Fruit fly (Drosophila melanogaster) whole organism, adult: ENCODE data around the gene mdy.

Experiments used
- CG11617 ChIP-seq: fragments of 200-800 bp; sonication (Bioruptor generic); optimal IDR thresholded peaks from 2 replicates; lab custom pipeline; 2017; ENCODE audit warnings: mild to moderate bottlenecking, missing biosample characterization, missing genetic modification reagents, missing genetic modification characterization
- CG12768 ChIP-seq: fragments of 200-800 bp; sonication (Bioruptor generic); optimal IDR thresholded peaks from 2 replicates; lab custom pipeline; 2017; ENCODE audit warnings: missing biosample characterization, missing genetic modification characterization, mild to moderate bottlenecking, moderate library complexity, missing genetic modification reagents
- CG14711 ChIP-seq: fragments of 200-800 bp; sonication (Bioruptor generic); optimal IDR thresholded peaks from 2 replicates; lab custom pipeline; 2018; ENCODE audit warnings: missing biosample characterization, mild to moderate bottlenecking, missing genetic modification characterization, moderate library complexity
- CG1620 ChIP-seq: fragments of 200-800 bp; sonication (Bioruptor generic); optimal IDR thresholded peaks from 2 replicates; lab custom pipeline; 2016; ENCODE audit warnings: missing biosample characterization, missing genetic modification characterization
- CG5204 ChIP-seq: fragments of 200-800 bp; sonication (Bioruptor generic); optimal IDR thresholded peaks from 2 replicates; lab custom pipeline; 2016; ENCODE audit warnings: missing biosample characterization, missing genetic modification characterization
- CG7045 ChIP-seq: fragments of 200-800 bp; sonication (Bioruptor generic); optimal IDR thresholded peaks from 2 replicates; lab custom pipeline; 2017; ENCODE audit warnings: missing biosample characterization, mild to moderate bottlenecking, missing genetic modification characterization
- Clk ChIP-seq: fragments of 200-800 bp; sonication (Bioruptor generic); optimal IDR thresholded peaks from 2 replicates; lab custom pipeline; 2017; ENCODE audit warnings: missing biosample characterization, missing genetic modification characterization
- Crg-1 ChIP-seq: fragments of 200-800 bp; sonication (Bioruptor generic); optimal IDR thresholded peaks from 2 replicates; lab custom pipeline; 2016; ENCODE audit warnings: missing biosample characterization, missing genetic modification characterization
- Hr96 ChIP-seq: fragments of 200-800 bp; sonication (Bioruptor generic); optimal IDR thresholded peaks from 2 replicates; lab custom pipeline; 2016; ENCODE audit warnings: missing biosample characterization, missing genetic modification characterization
- Mnt ChIP-seq: fragments of 200-800 bp; sonication (Bioruptor generic); optimal IDR thresholded peaks from 2 replicates; lab custom pipeline; 2016; ENCODE audit warnings: missing biosample characterization, mild to moderate bottlenecking, missing genetic modification characterization
- bab1 ChIP-seq: fragments of 200-800 bp; sonication (Bioruptor generic); optimal IDR thresholded peaks from 3 replicates; lab custom pipeline; 2019; ENCODE audit warnings: missing biosample characterization, mild to moderate bottlenecking, missing genetic modification characterization, moderate library complexity
- cic ChIP-seq: fragments of 200-800 bp; sonication (Bioruptor generic); optimal IDR thresholded peaks from 2 replicates; lab custom pipeline; 2017; ENCODE audit warnings: missing biosample characterization, mild to moderate bottlenecking, missing genetic modification characterization, moderate library complexity
- tj ChIP-seq: fragments of 200-800 bp; sonication (Bioruptor generic); optimal IDR thresholded peaks from 3 replicates; lab custom pipeline; 2017; ENCODE audit warnings: missing biosample characterization, mild to moderate bottlenecking, missing genetic modification characterization, moderate library complexity

DNA sequence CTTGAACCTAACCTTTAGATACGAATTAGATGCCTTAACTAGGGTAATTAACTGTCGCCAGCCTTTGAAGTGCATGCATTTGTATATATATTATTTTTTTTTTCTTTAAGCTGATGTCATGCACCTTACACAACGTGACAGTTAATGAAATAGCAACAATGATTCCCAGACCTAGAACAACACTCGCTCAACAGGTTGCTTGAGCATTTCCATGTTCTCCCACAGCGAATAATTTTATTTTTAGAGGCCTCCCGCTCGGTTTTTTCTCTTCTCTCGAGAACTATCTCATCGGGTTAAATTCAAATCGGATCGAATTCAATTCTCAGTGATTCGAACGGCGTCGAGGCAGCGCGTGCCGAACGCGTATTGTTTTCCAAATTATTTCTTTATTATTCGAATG is 17.8 kb upstream of the mdy start, which contains the start of gene Ugt37D1:
- TF ChIP-seq CG11617 (GFP tag; lab: Kevin White, UChicago) = no peak
- no peak for TF ChIP-seq CG14711 (tag; lab: Kevin White, UChicago)
- TF ChIP-seq cic (GFP tag; lab: Kevin White, UChicago) = no peak
- peak; percentile 11 for TF ChIP-seq CG7045 (GFP tag; lab: Kevin White, UChicago)
- TF ChIP-seq Clk (GFP tag; lab: Kevin White, UChicago) = no peak
- no peak for TF ChIP-seq CG12768 (GFP tag; lab: Kevin White, UChicago)
- TF ChIP-seq Mnt (GFP tag; lab: Kevin White, UChicago) = peak; percentile 7
- TF ChIP-seq CG5204 = no peak
- TF ChIP-seq Crg-1 (GFP tag; lab: Kevin White, UChicago) = no peak
- TF ChIP-seq Hr96 (GFP tag; lab: Kevin White, UChicago) = no peak
- TF ChIP-seq tj (GFP tag; lab: Kevin White, UChicago) = no peak
- TF ChIP-seq bab1 (GFP tag; lab: Kevin White, UChicago) = no peak
- TF ChIP-seq CG1620 (GFP tag; lab: Kevin White, UChicago) = no peak
